Fruit fly (Drosophila melanogaster) whole organism, embryonic: ENCODE results near the gene VhaPPA1-2.

Experiments
- Ada2b ChIP-seq: fragments of 200-800 bp; sonication (Bioruptor generic); IDR thresholded peaks from 2 replicates; pipeline ENCODE4 v1.3.6; 2022; ENCODE audit warnings: missing biosample characterization, missing genetic modification characterization
- Atf3 ChIP-seq: fragments of 200-800 bp; sonication (Bioruptor generic); optimal IDR thresholded peaks from 3 replicates; lab custom pipeline; 2016; ENCODE audit warnings: missing biosample characterization, missing genetic modification characterization
- Awh ChIP-seq: fragments of 200-800 bp; sonication (Bioruptor generic); IDR thresholded peaks from 2 replicates; pipeline ENCODE4, ENCODE4 v1.3.6; 2022; ENCODE audit warnings: missing biosample characterization, missing genetic modification characterization
- B-H2 ChIP-seq: fragments of 200-800 bp; sonication (Bioruptor generic); optimal IDR thresholded peaks from 2 replicates; lab custom pipeline; 2018; ENCODE audit warnings: missing biosample characterization, mild to moderate bottlenecking, missing genetic modification characterization
- CG10321 ChIP-seq: fragments of 200-800 bp; sonication (Bioruptor generic); IDR thresholded peaks from 2 replicates; pipeline ENCODE4 v1.3.6; 2022; ENCODE audit warnings: missing biosample characterization, missing genetic modification characterization
- CG11696 ChIP-seq: fragments of 200-800 bp; sonication (Bioruptor generic); IDR thresholded peaks from 2 replicates; pipeline ENCODE4 v1.3.6; 2022; ENCODE audit warnings: missing biosample characterization, missing genetic modification characterization
- CG12769 ChIP-seq: fragments of 200-800 bp; sonication (Bioruptor generic); optimal IDR thresholded peaks from 2 replicates; lab custom pipeline; 2019; ENCODE audit warnings: missing biosample characterization, mild to moderate bottlenecking, missing genetic modification characterization, moderate library complexity
- CG13123 ChIP-seq: fragments of 200-800 bp; sonication (Bioruptor generic); optimal IDR thresholded peaks from 2 replicates; lab custom pipeline; 2016; ENCODE audit warnings: missing biosample characterization, missing genetic modification characterization
- CG13287 ChIP-seq: fragments of 200-800 bp; sonication (Bioruptor generic); IDR thresholded peaks from 2 replicates; pipeline ENCODE4 v1.3.6; 2022; ENCODE audit warnings: missing biosample characterization, missing genetic modification characterization; ENCODE audit not compliant: partially characterized antibody
- CG17361 ChIP-seq: fragments of 200-800 bp; sonication (Bioruptor generic); IDR thresholded peaks from 3 replicates; pipeline ENCODE4 v1.3.6; 2022; ENCODE audit warnings: missing biosample characterization, missing genetic modification characterization
- CG18262 ChIP-seq: fragments of 200-800 bp; optimal IDR thresholded peaks from 3 replicates; lab custom pipeline; 2019; ENCODE audit warnings: missing biosample characterization, mild to moderate bottlenecking, missing genetic modification characterization, moderate library complexity
- CG18476 ChIP-seq: fragments of 200-800 bp; sonication (Bioruptor generic); optimal IDR thresholded peaks from 2 replicates; lab custom pipeline; 2016; ENCODE audit warnings: missing biosample characterization, mild to moderate bottlenecking, missing genetic modification characterization
- CG2712 ChIP-seq: fragments of 200-800 bp; optimal IDR thresholded peaks from 3 replicates; lab custom pipeline; 2019; ENCODE audit warnings: missing biosample characterization, mild to moderate bottlenecking, missing genetic modification characterization, moderate library complexity
- CG33557 ChIP-seq: fragments of 200-800 bp; sonication (Bioruptor generic); optimal IDR thresholded peaks from 2 replicates; lab custom pipeline; 2019; ENCODE audit warnings: missing biosample characterization, mild to moderate bottlenecking, missing genetic modification characterization, moderate library complexity
- CG3847 ChIP-seq: fragments of 200-800 bp; sonication (Bioruptor generic); IDR thresholded peaks from 2 replicates; pipeline ENCODE4 v1.3.6; 2022; ENCODE audit warnings: missing biosample characterization, missing genetic modification characterization
- CG4360 ChIP-seq: fragments of 200-800 bp; sonication (Bioruptor generic); IDR thresholded peaks from 2 replicates; pipeline ENCODE4 v1.3.6; 2022; ENCODE audit warnings: missing biosample characterization, missing genetic modification characterization
- CG7271 ChIP-seq: fragments of 200-800 bp; sonication (Bioruptor generic); optimal IDR thresholded peaks from 2 replicates; lab custom pipeline; 2018; ENCODE audit warnings: missing biosample characterization, mild to moderate bottlenecking, missing genetic modification characterization, moderate library complexity
- CTCF ChIP-seq: fragments of 200-800 bp; sonication (Bioruptor generic); optimal IDR thresholded peaks from 2 replicates; lab custom pipeline; 2017; ENCODE audit warnings: missing biosample characterization, mild to moderate bottlenecking, missing genetic modification characterization, moderate library complexity
- E2f1 ChIP-seq: fragments of 200-800 bp; sonication (Bioruptor generic); IDR thresholded peaks from 2 replicates; pipeline ENCODE4 v1.3.6; 2022; ENCODE audit warnings: missing biosample characterization, missing genetic modification characterization
- ERR ChIP-seq: fragments of 200-800 bp; sonication (Bioruptor generic); optimal IDR thresholded peaks from 2 replicates; lab custom pipeline; 2016; ENCODE audit warnings: missing biosample characterization, missing genetic modification characterization
- Hr78 ChIP-seq, 2 experiments: fragments of 200-800 bp in 1 of 2; fragments of >200 bp in 1 of 2; sonication (Bioruptor generic) in 1 of 2; optimal IDR thresholded peaks; 2 replicates each; lab custom pipeline; 2017 to 2019; ENCODE audit warnings: missing biosample characterization in 2 of 2, missing genetic modification characterization in 2 of 2, mild to moderate bottlenecking in 1 of 2, moderate library complexity in 1 of 2
- MTF-1 ChIP-seq: fragments of 200-800 bp; sonication (Bioruptor generic); optimal IDR thresholded peaks from 2 replicates; lab custom pipeline; 2018; ENCODE audit warnings: missing biosample characterization, mild to moderate bottlenecking, missing genetic modification characterization, borderline replicate concordance
- Oaz ChIP-seq: fragments of 200-800 bp; sonication (Bioruptor generic); IDR thresholded peaks from 2 replicates; pipeline ENCODE4 v1.3.6; 2022; ENCODE audit warnings: missing biosample characterization, missing genetic modification characterization
- Pdp1 ChIP-seq, 2 experiments: fragments of 200-800 bp; sonication (Bioruptor generic); optimal IDR thresholded peaks; 3 replicates each; lab custom pipeline; 2016; ENCODE audit warnings: missing biosample characterization in 2 of 2, missing genetic modification characterization in 2 of 2, mild to moderate bottlenecking in 1 of 2, moderate library complexity in 1 of 2
- Xrp1 ChIP-seq: fragments of 200-800 bp; sonication (Bioruptor generic); IDR thresholded peaks from 2 replicates; pipeline ENCODE4 v1.3.6; 2022; ENCODE audit warnings: missing biosample characterization, missing genetic modification characterization
- ap ChIP-seq: fragments of 200-800 bp; sonication (Bioruptor generic); IDR thresholded peaks from 2 replicates; pipeline ENCODE4 v1.3.6; 2022; ENCODE audit warnings: missing biosample characterization, missing genetic modification characterization
- bbx ChIP-seq: fragments of 200-800 bp; sonication (Bioruptor generic); IDR thresholded peaks from 2 replicates; pipeline ENCODE4 v1.3.6; 2022; ENCODE audit warnings: missing biosample characterization, missing genetic modification characterization; ENCODE audit not compliant: partially characterized antibody
- chif ChIP-seq, 2 experiments: fragments of 200-800 bp; sonication (Bioruptor generic); optimal IDR thresholded peaks; 3 replicates each; lab custom pipeline; 2016; ENCODE audit warnings: missing biosample characterization in 2 of 2, missing genetic modification characterization in 2 of 2
- crc ChIP-seq: fragments of 200-800 bp; sonication (Bioruptor generic); optimal IDR thresholded peaks from 2 replicates; lab custom pipeline; 2016; ENCODE audit warnings: missing biosample characterization, missing genetic modification characterization
- esg ChIP-seq: fragments of 200-800 bp; sonication (Bioruptor generic); conservative IDR thresholded peaks from 2 replicates; pipeline ENCODE4 v1.3.6; 2022; ENCODE audit warnings: missing biosample characterization, missing genetic modification characterization
- grn ChIP-seq: fragments of 200-800 bp; sonication (Bioruptor generic); optimal IDR thresholded peaks from 3 replicates; lab custom pipeline; 2017; ENCODE audit warnings: missing biosample characterization, missing genetic modification characterization
- hb ChIP-seq: fragments of 200-800 bp; sonication (Bioruptor generic); IDR thresholded peaks from 3 replicates; pipeline ENCODE4 v1.3.6; 2022; ENCODE audit warnings: missing biosample characterization, missing genetic modification characterization; ENCODE audit not compliant: partially characterized antibody
- hkb ChIP-seq, 2 experiments: fragments of 200-800 bp in 1 of 2; fragments of >200 bp in 1 of 2; sonication (Bioruptor generic) in 1 of 2; IDR thresholded peaks in 1 of 2; optimal IDR thresholded peaks in 1 of 2; 2 replicates each; pipeline versions ENCODE4 v1.3.6 to Lab custom; 2017 to 2022; ENCODE audit warnings: missing biosample characterization in 1 of 2, missing genetic modification characterization in 1 of 2
- kay ChIP-seq: fragments of 200-800 bp; sonication (Bioruptor generic); optimal IDR thresholded peaks from 2 replicates; lab custom pipeline; 2016; ENCODE audit warnings: missing biosample characterization, missing genetic modification characterization
- lilli ChIP-seq: fragments of 200-800 bp; sonication (Bioruptor generic); optimal IDR thresholded peaks from 3 replicates; lab custom pipeline; 2016; ENCODE audit warnings: missing biosample characterization, missing genetic modification characterization
- lov ChIP-seq, 2 experiments: fragments of 200-800 bp in 1 of 2; fragments of >200 bp in 1 of 2; sonication (Bioruptor generic) in 1 of 2; IDR thresholded peaks in 1 of 2; optimal IDR thresholded peaks in 1 of 2; 2 replicates in 1 of 2; 3 replicates in 1 of 2; pipeline versions ENCODE4 v1.3.6 to Lab custom; 2017 to 2022; ENCODE audit warnings: missing biosample characterization in 1 of 2, missing genetic modification characterization in 1 of 2
- nmo ChIP-seq: fragments of 200-800 bp; sonication (Bioruptor generic); optimal IDR thresholded peaks from 2 replicates; lab custom pipeline; 2018; ENCODE audit warnings: missing biosample characterization, mild to moderate bottlenecking, missing genetic modification characterization, moderate library complexity
- nom ChIP-seq: fragments of 200-800 bp; sonication (Bioruptor generic); optimal IDR thresholded peaks from 2 replicates; lab custom pipeline; 2017; ENCODE audit warnings: missing biosample characterization, missing genetic modification characterization, mild to moderate bottlenecking, moderate library complexity, missing genetic modification reagents
- org-1 ChIP-seq: fragments of 200-800 bp; sonication (Bioruptor generic); optimal IDR thresholded peaks from 2 replicates; lab custom pipeline; 2017; ENCODE audit warnings: missing biosample characterization, missing genetic modification characterization
- ro ChIP-seq: fragments of 200-800 bp; sonication (Bioruptor generic); IDR thresholded peaks from 2 replicates; pipeline ENCODE4 v1.3.6; 2022; ENCODE audit warnings: missing biosample characterization, missing genetic modification characterization
- sc ChIP-seq, 3 experiments: fragments of >200 bp in 2 of 3; fragments of 200-800 bp in 1 of 3; sonication (Bioruptor generic) in 1 of 3; optimal IDR thresholded peaks; 2 replicates in 2 of 3; 3 replicates in 1 of 3; lab custom pipeline; 2017; ENCODE audit warnings: mild to moderate bottlenecking in 1 of 3, missing biosample characterization in 1 of 3, missing genetic modification characterization in 1 of 3, missing genetic modification reagents in 1 of 3
- schlank ChIP-seq: fragments of 200-800 bp; sonication (Bioruptor generic); optimal IDR thresholded peaks from 2 replicates; lab custom pipeline; 2018; ENCODE audit warnings: missing biosample characterization, mild to moderate bottlenecking, missing genetic modification characterization
- sens-2 ChIP-seq: fragments of 200-800 bp; sonication (Bioruptor generic); IDR thresholded peaks from 2 replicates; pipeline ENCODE4 v1.3.6; 2022; ENCODE audit warnings: missing biosample characterization, missing genetic modification characterization
- sisA ChIP-seq: fragments of 200-800 bp; sonication (Bioruptor generic); IDR thresholded peaks from 2 replicates; pipeline ENCODE4 v1.3.6; 2022; ENCODE audit warnings: missing biosample characterization, missing genetic modification characterization
- unpg ChIP-seq: fragments of 200-800 bp; sonication (Bioruptor generic); optimal IDR thresholded peaks from 3 replicates; lab custom pipeline; 2018; ENCODE audit warnings: missing biosample characterization, mild to moderate bottlenecking, missing genetic modification characterization, moderate library complexity
- zf30C ChIP-seq: fragments of 200-800 bp; sonication (Bioruptor generic); optimal IDR thresholded peaks from 3 replicates; lab custom pipeline; 2018; ENCODE audit warnings: missing biosample characterization, mild to moderate bottlenecking, missing genetic modification characterization
- zfh1 ChIP-seq: fragments of 200-800 bp; sonication (Bioruptor generic); IDR thresholded peaks from 3 replicates; pipeline ENCODE4 v1.3.6; 2022; ENCODE audit warnings: missing biosample characterization, missing genetic modification characterization

VhaPPA1-2 gene

dm6 chr3R:14875965-14876331, 24.1 kb downstream of the VhaPPA1-2 start (continued):
- TF ChIP-seq CG13287 (GFP tag; lab: Robert Waterston, UW) (peak; percentile 13; the same call in 1 of the 2 replicates), ro (GFP tag; lab: Robert Waterston, UW) (no peak), CG4360 (GFP tag; lab: Robert Waterston, UW) (peak; percentile 33; the same call in 1 of the 2 replicates), E2f1 (GFP tag; lab: Robert Waterston, UW) (no peak), CG2712 (no peak), zf30C (GFP tag; lab: Kevin White, UChicago) (no peak), MTF-1 (GFP tag; lab: Kevin White, UChicago) (no peak)

dm6 chr3R:14875274-14875964, 24.7 kb downstream of the VhaPPA1-2 start, which contains the start of gene btsz:
Gene btsz (minus strand): TSS chr3R:14875488.
- TF ChIP-seq nmo (GFP tag; lab: Kevin White, UChicago) = peak; percentile 26
- no peak for TF ChIP-seq nom
- no peak for TF ChIP-seq chif (GFP tag; optimal IDR thresholded peaks at IDR 0.05; lab: Kevin White, UChicago)
- no peak for TF ChIP-seq sisA (GFP tag; lab: Robert Waterston, UW)
- no peak for TF ChIP-seq Oaz (GFP tag; lab: Robert Waterston, UW)
- peak in 1 of 2 experiments; percentile 24 for TF ChIP-seq Pdp1 (GFP tag; optimal IDR thresholded peaks at IDR 0.05; lab: Kevin White, UChicago)
- no peak for TF ChIP-seq CG12769
- no peak for TF ChIP-seq Xrp1 (GFP tag; lab: Robert Waterston, UW)
- no peak for TF ChIP-seq hb (GFP tag; lab: Robert Waterston, UW)
- peak; percentile 69; the same call in 2 of the 3 replicates for TF ChIP-seq CG17361 (GFP tag; lab: Robert Waterston, UW)
- TF ChIP-seq kay = no peak
- TF ChIP-seq zfh1 (GFP tag; lab: Robert Waterston, UW) = no peak
- TF ChIP-seq CG7271 (tag; lab: Kevin White, UChicago) = no peak
- no peak for TF ChIP-seq CG11696
- no peak for TF ChIP-seq Awh (GFP tag; lab: Robert Waterston, UW)
- TF ChIP-seq CG33557 (GFP tag; lab: Kevin White, UChicago) = no peak
- no peak for TF ChIP-seq ap (GFP tag; lab: Robert Waterston, UW)
- TF ChIP-seq grn (GFP tag; lab: Kevin White, UChicago) = no peak
- peak; percentile 23 for TF ChIP-seq CG18476 (GFP tag; lab: Kevin White, UChicago)
- no peak for TF ChIP-seq Hr78 (GFP tag; optimal IDR thresholded peaks at IDR 0.05; lab: Kevin White, UChicago)
- no peak for TF ChIP-seq schlank (tag; lab: Kevin White, UChicago)
- TF ChIP-seq CG13123 = no peak
- no peak for TF ChIP-seq esg (GFP tag; lab: Robert Waterston, UW)
- peak; percentile 11 for TF ChIP-seq B-H2 (GFP tag; lab: Kevin White, UChicago)
- peak; percentile 5 for TF ChIP-seq unpg (GFP tag; lab: Kevin White, UChicago)
- TF ChIP-seq Ada2b (GFP tag; lab: Robert Waterston, UW) = no peak
- no peak for TF ChIP-seq CTCF
- TF ChIP-seq sens-2 (GFP tag; lab: Robert Waterston, UW) = no peak
- no peak for TF ChIP-seq sc (optimal IDR thresholded peaks at IDR 0.05; lab: Kevin White, UChicago)
- no peak for TF ChIP-seq sc (GFP tag; optimal IDR thresholded peaks at IDR 0.05; lab: Kevin White, UChicago)
- TF ChIP-seq bbx (GFP tag; lab: Robert Waterston, UW) = no peak
- TF ChIP-seq lov (optimal IDR thresholded peaks at IDR 0.05; lab: Kevin White, UChicago) = no peak
- 0 out of 3 replicates have a peak, but pooled peaks have one; percentile 19 for TF ChIP-seq lov (GFP tag; IDR thresholded peaks at IDR 0.05; lab: Robert Waterston, UW)
- no peak for TF ChIP-seq CG10321 (GFP tag; lab: Robert Waterston, UW)
- no peak for TF ChIP-seq CG18262 (tag; lab: Kevin White, UChicago)
- peak; percentile 39 for TF ChIP-seq lilli (GFP tag; lab: Kevin White, UChicago)
- TF ChIP-seq hkb (optimal IDR thresholded peaks at IDR 0.05; lab: Kevin White, UChicago) = no peak
- TF ChIP-seq hkb (GFP tag; IDR thresholded peaks at IDR 0.05; lab: Robert Waterston, UW) = no peak
- TF ChIP-seq CG3847 (GFP tag; lab: Robert Waterston, UW) = no peak
- TF ChIP-seq ERR (GFP tag; lab: Kevin White, UChicago) = no peak
- no peak for TF ChIP-seq crc (GFP tag; lab: Kevin White, UChicago)
- TF ChIP-seq Atf3 = no peak
- TF ChIP-seq org-1 (GFP tag; lab: Kevin White, UChicago) = no peak
